Worm (Caenorhabditis elegans): Measurements from ENCODE around the gene srj-8.

DNA sequence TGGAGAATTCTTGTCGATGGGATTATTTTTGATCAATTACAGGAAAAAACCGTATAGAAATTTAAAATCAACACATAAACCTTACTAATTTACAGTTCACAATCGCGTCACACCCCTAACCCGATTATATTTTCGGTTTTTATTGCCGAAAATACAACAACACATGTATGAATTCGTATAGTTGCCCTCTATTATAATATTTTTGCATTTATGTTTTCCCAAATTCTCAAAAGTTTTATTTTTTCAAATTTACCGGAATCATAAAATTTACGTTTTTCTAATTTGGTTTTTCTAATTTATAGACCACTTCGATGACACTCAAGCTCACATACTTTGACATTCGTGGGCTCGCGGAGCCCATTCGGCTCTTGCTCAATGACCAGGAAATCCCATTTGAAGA is 4.6 kb upstream of the srj-8 start, which contains the start of gene gst-23:
- TF ChIP-seq ztf-11 (tag; optimal IDR thresholded peaks at IDR 0.05), result no peak
- no peak for TF ChIP-seq aly-2 (tag; optimal IDR thresholded peaks at IDR 0.05)
- TF ChIP-seq egl-27 (tag; optimal IDR thresholded peaks at IDR 0.05), result no peak
- no peak for TF ChIP-seq lin-15B (tag; optimal IDR thresholded peaks at IDR 0.05)
- no peak for TF ChIP-seq nhr-12 (tag; optimal IDR thresholded peaks at IDR 0.05)
- no peak for TF ChIP-seq elt-2 (tag; optimal IDR thresholded peaks at IDR 0.05)
- no peak for TF ChIP-seq fkh-2 (tag; optimal IDR thresholded peaks at IDR 0.05)
- no peak for TF ChIP-seq nhr-77 (tag; optimal IDR thresholded peaks at IDR 0.05)
- no peak for TF ChIP-seq ZK546.5 (tag; optimal IDR thresholded peaks at IDR 0.05)
- no peak for TF ChIP-seq fos-1 (tag; optimal IDR thresholded peaks at IDR 0.05)
- no peak for TF ChIP-seq tbx-2 (tag; optimal IDR thresholded peaks at IDR 0.05)

Measured in whole organism, L3 larva.